Fruit fly (Drosophila melanogaster): ENCODE results near the gene CG9016.
A peak's percentile ranks its signal among the peaks of the same experiment; 100 is the strongest.

CG9016 gene

dm6 chr2L:5972005-5972404 is 48.6 kb upstream of the CG9016 start (continued):
- no peak for TF ChIP-seq unc-4 (GFP tag; IDR thresholded peaks at IDR 0.05; ENCODE audit: partially characterized antibody)
- TF ChIP-seq CG4730 (GFP tag; IDR thresholded peaks at IDR 0.05), result 0 out of 2 replicates have a peak, but pooled peaks have one; percentile 10
- TF ChIP-seq CG10979 (tag; optimal IDR thresholded peaks at IDR 0.05), result peak; percentile 16
- no peak for TF ChIP-seq p53 (GFP tag; optimal IDR thresholded peaks at IDR 0.05)
- TF ChIP-seq CG1529 (GFP tag; optimal IDR thresholded peaks at IDR 0.05), result no peak
- no peak for TF ChIP-seq CG17802 (tag; optimal IDR thresholded peaks at IDR 0.05)
- peak; percentile 17 for TF ChIP-seq HmgZ (tag; optimal IDR thresholded peaks at IDR 0.05)
- TF ChIP-seq CG3847 (GFP tag; IDR thresholded peaks at IDR 0.05), result peak; percentile 40; the same call in 1 of the 2 replicates
- TF ChIP-seq CG7839 (tag; optimal IDR thresholded peaks at IDR 0.05), result peak; percentile 43
- TF ChIP-seq CG6765 (GFP tag; optimal IDR thresholded peaks at IDR 0.05), result no peak
- 0 out of 2 replicates have a peak, but pooled peaks have one; percentile 34 for TF ChIP-seq cas (GFP tag; IDR thresholded peaks at IDR 0.05)
- no peak for TF ChIP-seq odd (GFP tag; optimal IDR thresholded peaks at IDR 0.05)
- TF ChIP-seq chif (GFP tag; optimal IDR thresholded peaks at IDR 0.05), result peak in 1 of 2 experiments; percentile 40
- TF ChIP-seq CG10543 (GFP tag; optimal IDR thresholded peaks at IDR 0.05), result no peak
- TF ChIP-seq sr (GFP tag; IDR thresholded peaks at IDR 0.05), result no peak
- TF ChIP-seq CG11093 (GFP tag; IDR thresholded peaks at IDR 0.05), result 0 out of 3 replicates have a peak, but pooled peaks have one; percentile 31
- TF ChIP-seq CG14965 (GFP tag; optimal IDR thresholded peaks at IDR 0.05; ENCODE audit: borderline replicate concordance), result no peak
- no peak for TF ChIP-seq run (tag; optimal IDR thresholded peaks at IDR 0.05)
- TF ChIP-seq E2f2 (GFP tag; IDR thresholded peaks at IDR 0.05), result peak; percentile 36; the same call in 1 of the 2 replicates
- TF ChIP-seq Usf (GFP tag; optimal IDR thresholded peaks at IDR 0.05), result no peak
- TF ChIP-seq CG15011 (GFP tag; optimal IDR thresholded peaks at IDR 0.05), result no peak
- TF ChIP-seq CG12942 (GFP tag; optimal IDR thresholded peaks at IDR 0.05), result no peak
- TF ChIP-seq CG3726 (GFP tag; IDR thresholded peaks at IDR 0.05), result no peak
- TF ChIP-seq CG34376 (GFP tag; optimal IDR thresholded peaks at IDR 0.05), result no peak
- TF ChIP-seq Hr78 (GFP tag; optimal IDR thresholded peaks at IDR 0.05), result no peak
- TF ChIP-seq CG11085 (GFP tag; IDR thresholded peaks at IDR 0.05), result peak; percentile 28; the same call in 1 of the 2 replicates
- no peak for TF ChIP-seq lov (optimal IDR thresholded peaks at IDR 0.05)
- TF ChIP-seq lov (GFP tag; IDR thresholded peaks at IDR 0.05), result no peak
- peak; percentile 2 for TF ChIP-seq Ssrp (tag; optimal IDR thresholded peaks at IDR 0.05)
- TF ChIP-seq otp (GFP tag; IDR thresholded peaks at IDR 0.05), result 0 out of 3 replicates have a peak, but pooled peaks have one; percentile 45
- no peak for TF ChIP-seq CG4707 (GFP tag; optimal IDR thresholded peaks at IDR 0.05)
- TF ChIP-seq CG32767 (GFP tag; IDR thresholded peaks at IDR 0.05), result peak; percentile 40; the same call in 1 of the 2 replicates
- no peak for TF ChIP-seq schlank (tag; optimal IDR thresholded peaks at IDR 0.05)
- TF ChIP-seq H2.0 (GFP tag; IDR thresholded peaks at IDR 0.05), result peak; percentile 12; the same call in 1 of the 2 replicates
- TF ChIP-seq unpg (GFP tag; optimal IDR thresholded peaks at IDR 0.05), result peak; percentile 50
- TF ChIP-seq Ada2b (GFP tag; IDR thresholded peaks at IDR 0.05), result peak; percentile 35; the same call in 1 of the 2 replicates
- TF ChIP-seq BEAF-32 (GFP tag; optimal IDR thresholded peaks at IDR 0.05), result no peak
- TF ChIP-seq CG11247 (GFP tag; IDR thresholded peaks at IDR 0.05), result peak; percentile 41; the same call in 1 of the 2 replicates
- TF ChIP-seq CG13624 (GFP tag; optimal IDR thresholded peaks at IDR 0.05), result peak; percentile 8
- no peak for TF ChIP-seq CG7786 (GFP tag; optimal IDR thresholded peaks at IDR 0.05)
- 0 out of 2 replicates have a peak, but pooled peaks have one; percentile 36 for TF ChIP-seq CG1024 (GFP tag; IDR thresholded peaks at IDR 0.05)

Data from whole organism, embryonic.